Fruit fly (Drosophila melanogaster): ENCODE data around the gene CG18766.

DNA sequence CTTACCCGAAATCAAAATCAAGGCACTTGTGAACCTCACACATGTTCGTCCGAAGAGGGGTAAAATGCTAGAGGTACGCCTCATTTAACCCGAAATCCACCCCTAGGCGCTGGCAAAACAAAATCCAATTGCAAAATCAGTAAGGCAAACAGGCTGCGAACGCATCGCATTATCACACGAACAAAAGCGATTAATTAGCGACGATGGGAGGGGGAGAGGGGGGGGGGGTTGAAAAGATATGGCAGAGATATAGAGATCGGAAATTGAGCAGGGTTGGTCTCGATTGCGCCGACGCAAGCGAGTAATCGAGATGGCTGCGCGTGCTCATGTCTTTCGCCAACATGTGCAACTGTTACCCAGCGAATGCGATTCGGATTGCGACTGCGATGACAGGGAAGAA lies 48.2 kb downstream of the CG18766 start:
- TF ChIP-seq acj6 (GFP tag; optimal IDR thresholded peaks at IDR 0.05) (no peak), dac (GFP tag; optimal IDR thresholded peaks at IDR 0.05) (no peak), fkh (GFP tag; optimal IDR thresholded peaks at IDR 0.05) (no peak), OdsH (GFP tag; optimal IDR thresholded peaks at IDR 0.05) (no peak), CG9139 (GFP tag; optimal IDR thresholded peaks at IDR 0.05) (no peak), esn (GFP tag; optimal IDR thresholded peaks at IDR 0.05) (no peak), net (GFP tag; optimal IDR thresholded peaks at IDR 0.05) (no peak), Gug (GFP tag; IDR thresholded peaks at IDR 0.05) (no peak), CG11902 (GFP tag; optimal IDR thresholded peaks at IDR 0.05) (no peak), Sox14 (GFP tag; optimal IDR thresholded peaks at IDR 0.05) (no peak)

Data from whole organism, prepupa.